Worm (Caenorhabditis elegans): Measurements from ENCODE around the gene lido-5.

ce11 chrX:17140447-17140846, 30.0 kb upstream of the lido-5 start:
- TF ChIP-seq ama-1 (optimal IDR thresholded peaks at IDR 0.05) (no peak), aly-1 (tag; optimal IDR thresholded peaks at IDR 0.05) (no peak), ets-7 (tag; optimal IDR thresholded peaks at IDR 0.05) (no peak), flt-1 (GFP tag; IDR thresholded peaks at IDR 0.05) (no peak), tbx-11 (GFP tag; IDR thresholded peaks at IDR 0.05) (no peak), scrt-1 (GFP tag; IDR thresholded peaks at IDR 0.05) (no peak), F13C5.2 (tag; optimal IDR thresholded peaks at IDR 0.05) (no peak), sea-1 (GFP tag; conservative IDR thresholded peaks at IDR 0.05) (no peak), tra-4 (tag; optimal IDR thresholded peaks at IDR 0.05) (no peak), ceh-13 (GFP tag; optimal IDR thresholded peaks at IDR 0.05) (no peak), ceh-36 (tag; optimal IDR thresholded peaks at IDR 0.05) (no peak), hnd-1 (tag; optimal IDR thresholded peaks at IDR 0.05) (no peak), hmbx-1 (tag; optimal IDR thresholded peaks at IDR 0.05) (no peak)

All from whole organism, early embryonic.